Worm (Caenorhabditis elegans) whole organism, young adult: ENCODE results near the gene R02F2.4.
A peak's percentile ranks its signal among the peaks of the same experiment; 100 is the strongest.

ENCODE experiments used
- B0035.1 ChIP-seq: sonication (generic microtip); optimal IDR thresholded peaks from 2 replicates; lab custom pipeline; 2016; ENCODE audit warnings: missing genetic modification characterization, mild to moderate bottlenecking, missing compliant biosample characterization, missing genotype, missing genetic modification reagents
- F49E8.2 ChIP-seq: sonication (generic microtip); optimal IDR thresholded peaks from 3 replicates; lab custom pipeline; 2017; ENCODE audit warnings: missing genetic modification characterization, mild to moderate bottlenecking, missing compliant biosample characterization, antibody characterized with exemption, moderate library complexity; ENCODE audit not compliant: insufficient read depth
- F52B5.7 ChIP-seq: sonication (generic microtip); optimal IDR thresholded peaks from 2 replicates; lab custom pipeline; 2016; ENCODE audit warnings: mild to moderate bottlenecking, missing genetic modification characterization, missing compliant biosample characterization
- F55B11.4 ChIP-seq: sonication (generic microtip); optimal IDR thresholded peaks from 2 replicates; lab custom pipeline; 2016; ENCODE audit warnings: missing compliant biosample characterization, missing genetic modification characterization, borderline replicate concordance; ENCODE audit not compliant: insufficient read depth
- Y53F4B.3 ChIP-seq: fragments of 200-800 bp; sonication (Bioruptor generic); IDR thresholded peaks from 2 replicates; pipeline ENCODE4 v1.3.6; 2022; ENCODE audit warnings: missing genetic modification reagents, missing genetic modification characterization, missing compliant biosample characterization
- Y53G8AR.9 ChIP-seq: fragments of 200-800 bp; sonication (Bioruptor generic); conservative IDR thresholded peaks from 2 replicates; pipeline ENCODE4 v1.3.6; 2022; ENCODE audit warnings: missing genetic modification reagents, missing genetic modification characterization, missing compliant biosample characterization
- Y56A3A.18 ChIP-seq: fragments of 200-800 bp; sonication (Bioruptor generic); IDR thresholded peaks from 2 replicates; pipeline ENCODE4 v1.3.6; 2022; ENCODE audit warnings: missing genetic modification reagents, missing genetic modification characterization, missing compliant biosample characterization
- Y67H2A.10 ChIP-seq: fragments of 200-800 bp; sonication (Bioruptor generic); conservative IDR thresholded peaks from 2 replicates; pipeline ENCODE4 v1.3.6; 2022; ENCODE audit warnings: missing genetic modification reagents, missing genetic modification characterization, missing compliant biosample characterization
- ZK185.1 ChIP-seq: sonication (generic microtip); optimal IDR thresholded peaks from 2 replicates; lab custom pipeline; 2016; ENCODE audit warnings: mild to moderate bottlenecking, missing genetic modification characterization, missing compliant biosample characterization; ENCODE audit not compliant: poor library complexity, severe bottlenecking
- atf-7 ChIP-seq: sonication (generic microtip); optimal IDR thresholded peaks from 2 replicates; lab custom pipeline; 2017; ENCODE audit warnings: mild to moderate bottlenecking, missing genetic modification characterization, missing compliant biosample characterization
- attf-5 ChIP-seq: fragments of 200-800 bp; sonication (Bioruptor generic); optimal IDR thresholded peaks from 2 replicates; lab custom pipeline; 2018; ENCODE audit warnings: mild to moderate bottlenecking, missing genetic modification characterization, missing compliant biosample characterization
- attf-6 ChIP-seq: fragments of 200-800 bp; sonication (Bioruptor generic); IDR thresholded peaks from 2 replicates; pipeline ENCODE4 v1.3.6; 2022; ENCODE audit warnings: missing genetic modification reagents, missing genetic modification characterization, missing compliant biosample characterization
- bed-1 ChIP-seq: fragments of 200-800 bp; sonication (Bioruptor generic); IDR thresholded peaks from 2 replicates; pipeline ENCODE4 v1.3.6; 2022; ENCODE audit warnings: missing genetic modification reagents, missing genetic modification characterization, missing compliant biosample characterization
- cebp-1 ChIP-seq, 2 experiments: fragments of 200-800 bp in 1 of 2; sonication (Bioruptor generic) in 1 of 2; sonication (generic microtip) in 1 of 2; IDR thresholded peaks in 1 of 2; optimal IDR thresholded peaks in 1 of 2; 2 replicates each; pipeline versions ENCODE4 v1.3.6 to Lab custom; 2017 to 2022; ENCODE audit warnings: missing compliant biosample characterization in 2 of 2, missing genetic modification characterization in 2 of 2, mild to moderate bottlenecking in 1 of 2, missing genetic modification reagents in 1 of 2, moderate library complexity in 1 of 2
- ceh-27 ChIP-seq: fragments of 200-800 bp; sonication (Bioruptor generic); optimal IDR thresholded peaks from 2 replicates; lab custom pipeline; 2018; ENCODE audit warnings: mild to moderate bottlenecking, missing genetic modification characterization, moderate library complexity, missing compliant biosample characterization
- chd-7 ChIP-seq: sonication (generic microtip); optimal IDR thresholded peaks from 2 replicates; lab custom pipeline; 2016; ENCODE audit warnings: mild to moderate bottlenecking, missing genetic modification characterization, moderate library complexity, missing compliant biosample characterization
- dox-1 ChIP-seq: fragments of 200-800 bp; sonication (Bioruptor generic); IDR thresholded peaks from 2 replicates; pipeline ENCODE4 v1.3.6; 2022; ENCODE audit warnings: missing genetic modification reagents, missing genetic modification characterization, missing compliant biosample characterization
- dpl-1 ChIP-seq: fragments of 150-350 bp; optimal IDR thresholded peaks from 2 replicates; lab custom pipeline; 2014; ENCODE audit warnings: missing biosample characterization, missing genetic modification reagents, missing genetic modification characterization
- egl-44 ChIP-seq: fragments of 200-800 bp; sonication (Bioruptor generic); IDR thresholded peaks from 2 replicates; pipeline ENCODE4 v1.3.6; 2022; ENCODE audit warnings: missing genetic modification reagents, missing genetic modification characterization, missing compliant biosample characterization
- egrh-3 ChIP-seq: fragments of 200-800 bp; sonication (Bioruptor generic); IDR thresholded peaks from 2 replicates; pipeline ENCODE4 v1.3.6; 2022; ENCODE audit warnings: missing genetic modification reagents, missing genetic modification characterization, missing compliant biosample characterization
- ets-4 ChIP-seq: fragments of 200-800 bp; sonication (Bioruptor generic); optimal IDR thresholded peaks from 2 replicates; lab custom pipeline; 2018; ENCODE audit warnings: mild to moderate bottlenecking, missing genetic modification characterization, missing compliant biosample characterization
- gei-17 ChIP-seq: fragments of 200-800 bp; sonication (Bioruptor generic); optimal IDR thresholded peaks from 2 replicates; lab custom pipeline; 2018; ENCODE audit warnings: mild to moderate bottlenecking, missing genetic modification characterization, missing compliant biosample characterization
- him-1 ChIP-seq: sonication (generic microtip); optimal IDR thresholded peaks from 2 replicates; lab custom pipeline; 2016; ENCODE audit warnings: missing genotype, missing genetic modification reagents, missing genetic modification characterization, missing compliant biosample characterization
- hmg-1.2 ChIP-seq: fragments of 200-800 bp; sonication (Bioruptor generic); IDR thresholded peaks from 2 replicates; pipeline ENCODE4 v1.3.6; 2022; ENCODE audit warnings: missing genetic modification reagents, missing genetic modification characterization, missing compliant biosample characterization
- hmg-20 ChIP-seq: fragments of 200-800 bp; sonication (Bioruptor generic); IDR thresholded peaks from 2 replicates; pipeline ENCODE4 v1.3.6; 2022; ENCODE audit warnings: missing genetic modification reagents, missing genetic modification characterization, missing compliant biosample characterization
- lin-35 ChIP-seq, 3 experiments: fragments of 150-350 bp in 2 of 3; sonication (generic microtip) in 1 of 3; optimal IDR thresholded peaks; 2 replicates each; lab custom pipeline; 2014 to 2018; ENCODE audit warnings: missing biosample characterization in 3 of 3, missing genetic modification characterization in 3 of 3, missing genetic modification reagents in 3 of 3
- lin-54 ChIP-seq: fragments of 200-800 bp; sonication (Bioruptor generic); optimal IDR thresholded peaks from 2 replicates; lab custom pipeline; 2018; ENCODE audit warnings: mild to moderate bottlenecking, missing genetic modification characterization, missing compliant biosample characterization
- madf-10 ChIP-seq: sonication (generic microtip); optimal IDR thresholded peaks from 2 replicates; lab custom pipeline; 2016; ENCODE audit warnings: mild to moderate bottlenecking, missing genetic modification characterization, missing compliant biosample characterization
- madf-6 ChIP-seq: fragments of 200-800 bp; sonication (Bioruptor generic); IDR thresholded peaks from 2 replicates; pipeline ENCODE4 v1.3.6; 2022; ENCODE audit warnings: missing genetic modification reagents, missing genetic modification characterization, missing compliant biosample characterization
- nfya-1 ChIP-seq: sonication (generic microtip); optimal IDR thresholded peaks from 2 replicates; lab custom pipeline; 2017; ENCODE audit warnings: antibody characterized with exemption, missing compliant biosample characterization, missing genetic modification characterization, borderline replicate concordance; ENCODE audit not compliant: insufficient read depth
- nhr-120 ChIP-seq: fragments of 200-800 bp; sonication (Bioruptor generic); IDR thresholded peaks from 2 replicates; pipeline ENCODE4 v1.3.6; 2022; ENCODE audit warnings: missing genetic modification characterization, missing compliant biosample characterization
- nhr-80 ChIP-seq: sonication (generic microtip); optimal IDR thresholded peaks from 2 replicates; lab custom pipeline; 2016; ENCODE audit warnings: missing genetic modification characterization, missing compliant biosample characterization
- nhr-90 ChIP-seq: sonication (generic microtip); optimal IDR thresholded peaks from 2 replicates; lab custom pipeline; 2016; ENCODE audit warnings: missing genotype, mild to moderate bottlenecking, missing genetic modification characterization, missing compliant biosample characterization
- pbrm-1 ChIP-seq: fragments of 200-800 bp; sonication (Bioruptor generic); IDR thresholded peaks from 2 replicates; pipeline ENCODE4 v1.3.6; 2022; ENCODE audit warnings: missing genetic modification reagents, missing genetic modification characterization, missing compliant biosample characterization
- snpc-4 ChIP-seq, 5 experiments: fragments of 150-350 bp in 1 of 5; sonication (generic microtip) in 4 of 5; optimal IDR thresholded peaks; 2 replicates each; lab custom pipeline; 2014 to 2018; ENCODE audit warnings: missing genetic modification characterization in 5 of 5, missing biosample characterization in 3 of 5, antibody characterized with exemption in 2 of 5, mild to moderate bottlenecking in 2 of 5, missing compliant biosample characterization in 2 of 5, missing genotype in 2 of 5, moderate library complexity in 2 of 5, missing genetic modification reagents in 1 of 5
- tbp1 ChIP-seq: fragments of 200-800 bp; sonication (Bioruptor generic); optimal IDR thresholded peaks from 2 replicates; lab custom pipeline; 2018; ENCODE audit warnings: mild to moderate bottlenecking, missing genetic modification characterization, missing compliant biosample characterization
- xnd-1 ChIP-seq: sonication (generic microtip); optimal IDR thresholded peaks from 2 replicates; lab custom pipeline; 2016; ENCODE audit warnings: missing genotype, missing genetic modification reagents, missing genetic modification characterization, missing compliant biosample characterization
- zfh-2 ChIP-seq: fragments of 200-800 bp; sonication (Bioruptor generic); conservative IDR thresholded peaks from 2 replicates; pipeline ENCODE4 v1.3.6; 2022; ENCODE audit warnings: missing genetic modification reagents, missing genetic modification characterization, missing compliant biosample characterization
- zim-3 ChIP-seq: sonication (generic microtip); optimal IDR thresholded peaks from 2 replicates; lab custom pipeline; 2017; ENCODE audit warnings: mild to moderate bottlenecking, missing genetic modification characterization, moderate library complexity, missing compliant biosample characterization
- ztf-18 ChIP-seq: sonication (generic microtip); optimal IDR thresholded peaks from 2 replicates; lab custom pipeline; 2016; ENCODE audit warnings: missing genotype, mild to moderate bottlenecking, missing genetic modification characterization, missing compliant biosample characterization
- ztf-22 ChIP-seq: fragments of 200-800 bp; sonication (Bioruptor generic); optimal IDR thresholded peaks from 2 replicates; lab custom pipeline; 2018; ENCODE audit warnings: mild to moderate bottlenecking, missing genetic modification characterization, moderate library complexity, missing compliant biosample characterization
- ztf-28 ChIP-seq: fragments of 200-800 bp; sonication (Bioruptor generic); IDR thresholded peaks from 2 replicates; pipeline ENCODE4 v1.3.6; 2022; ENCODE audit warnings: missing genetic modification reagents, missing genetic modification characterization, missing compliant biosample characterization
- ztf-3 ChIP-seq: fragments of 200-800 bp; sonication (Bioruptor generic); optimal IDR thresholded peaks from 2 replicates; lab custom pipeline; 2018; ENCODE audit warnings: mild to moderate bottlenecking, missing genetic modification characterization, missing compliant biosample characterization
- ztf-6 ChIP-seq: fragments of 200-800 bp; sonication (Bioruptor generic); IDR thresholded peaks from 2 replicates; pipeline ENCODE4 v1.3.6; 2022; ENCODE audit warnings: missing genetic modification reagents, missing genetic modification characterization, missing compliant biosample characterization

Gene R02F2.4

DNA sequence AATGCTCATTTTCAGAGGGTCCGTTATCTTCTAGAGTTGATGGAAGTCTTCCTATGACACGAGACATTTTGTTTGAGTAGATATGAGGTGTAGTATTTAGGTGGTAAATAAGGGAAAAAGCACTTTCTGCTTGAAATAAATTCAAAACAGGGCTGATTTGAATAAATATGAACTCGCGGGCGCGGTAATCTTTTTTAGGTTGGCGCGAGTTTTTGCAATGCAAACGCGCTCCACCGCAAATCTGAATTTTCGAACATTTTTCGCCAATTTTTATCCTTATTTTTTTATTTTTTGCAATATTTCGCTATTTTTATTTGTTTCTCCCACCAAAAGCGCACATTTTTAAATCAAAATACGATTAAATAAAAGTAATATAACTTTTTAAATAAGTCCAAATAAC is 35.9 kb upstream of the R02F2.4 start, which contains the start of gene skpt-1 (continued):
- TF ChIP-seq snpc-4 (GFP tag; optimal IDR thresholded peaks at IDR 0.05; lab: Kevin White, UChicago) (peak; percentile 11), snpc-4 (tag; optimal IDR thresholded peaks at IDR 0.05; lab: Kevin White, UChicago) (peak in 2 of 4 experiments; percentile 40 to 62), madf-6 (GFP tag; lab: Robert Waterston, UW) (peak; percentile 99)

DNA sequence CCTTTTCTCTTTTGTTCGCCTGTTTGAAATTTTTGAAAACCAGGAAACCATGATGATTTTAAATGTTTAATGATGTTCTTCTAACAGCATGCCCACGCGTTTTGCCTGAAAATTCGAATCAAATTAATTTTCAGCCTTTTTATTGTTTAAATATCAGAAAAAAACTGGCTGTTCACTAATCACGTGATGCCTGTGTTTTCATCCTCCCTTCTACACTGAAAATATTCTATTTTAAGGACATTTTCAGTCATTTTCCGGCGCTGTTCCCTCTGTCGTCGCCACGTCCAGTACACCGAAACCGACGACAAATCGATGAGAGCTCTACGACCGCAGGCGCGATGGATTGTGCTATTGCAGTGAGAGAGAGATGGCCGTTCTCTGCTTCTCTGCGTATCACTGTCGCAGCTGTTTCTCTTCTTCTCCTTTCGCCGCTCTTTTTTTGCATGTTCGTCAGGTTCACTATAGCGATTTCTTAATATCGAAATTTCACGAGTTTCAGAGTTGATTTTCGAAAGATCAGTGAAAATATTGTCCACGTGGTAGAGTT is 34.3 kb upstream of the R02F2.4 start, which contains the start of gene F48E8.8:
Gene F48E8.8, minus strand, starts transcription at position 51 of the 547 bp plus-strand sequence.
- no peak for TF ChIP-seq him-1 (tag; lab: Kevin White, UChicago)
- TF ChIP-seq F52B5.7 (tag; lab: Kevin White, UChicago) = no peak
- no peak for TF ChIP-seq xnd-1 (tag; lab: Kevin White, UChicago)
- no peak for TF ChIP-seq ztf-22 (GFP tag; lab: Kevin White, UChicago)
- TF ChIP-seq nhr-90 (tag; lab: Kevin White, UChicago) = no peak
- no peak for TF ChIP-seq F55B11.4 (tag; lab: Kevin White, UChicago)
- TF ChIP-seq ets-4 (GFP tag; lab: Kevin White, UChicago) = no peak
- no peak for TF ChIP-seq bed-1 (GFP tag; lab: Robert Waterston, UW)
- TF ChIP-seq cebp-1 (GFP tag; IDR thresholded peaks at IDR 0.05; lab: Robert Waterston, UW) = 0 out of 2 replicates have a peak, but pooled peaks have one; percentile 13
- peak; percentile 81 for TF ChIP-seq cebp-1 (tag; optimal IDR thresholded peaks at IDR 0.05; lab: Kevin White, UChicago)
- TF ChIP-seq dox-1 (GFP tag; lab: Robert Waterston, UW) = peak; percentile 24; the same call in 1 of the 2 replicates
- no peak for TF ChIP-seq madf-6 (GFP tag; lab: Robert Waterston, UW)
- peak; percentile 13 for TF ChIP-seq madf-10 (tag; lab: Kevin White, UChicago)
- TF ChIP-seq lin-35 (GFP tag; optimal IDR thresholded peaks at IDR 0.05; lab: Kevin White, UChicago) = peak in 1 of 3 experiments; percentile 43
- TF ChIP-seq dpl-1 (GFP tag; lab: Kevin White, UChicago) = no peak
- no peak for TF ChIP-seq nfya-1 (tag; lab: Kevin White, UChicago)
- no peak for TF ChIP-seq attf-6 (GFP tag; lab: Robert Waterston, UW)
- peak; percentile 31 for TF ChIP-seq nhr-80 (tag; lab: Kevin White, UChicago)
- peak; percentile 22 for TF ChIP-seq ztf-18 (tag; lab: Kevin White, UChicago)
- peak; percentile 90 for TF ChIP-seq attf-5 (GFP tag; lab: Kevin White, UChicago)
- TF ChIP-seq egl-44 = 0 out of 2 replicates have a peak, but pooled peaks have one; percentile 25
- TF ChIP-seq ZK185.1 (tag; lab: Kevin White, UChicago) = peak; percentile 15
- peak; percentile 77 for TF ChIP-seq zfh-2 (GFP tag; lab: Robert Waterston, UW)
- TF ChIP-seq Y56A3A.18 (GFP tag; lab: Robert Waterston, UW) = no peak
- no peak for TF ChIP-seq ztf-28
- TF ChIP-seq zim-3 = no peak
- TF ChIP-seq hmg-20 (GFP tag; lab: Robert Waterston, UW) = no peak
- TF ChIP-seq egrh-3 (GFP tag; lab: Robert Waterston, UW) = no peak
- TF ChIP-seq hmg-1.2 (GFP tag; lab: Robert Waterston, UW) = peak; percentile 76; the same call in 1 of the 2 replicates
- no peak for TF ChIP-seq chd-7 (tag; lab: Kevin White, UChicago)
- no peak for TF ChIP-seq Y67H2A.10 (GFP tag; lab: Robert Waterston, UW)
- TF ChIP-seq pbrm-1 (GFP tag; lab: Robert Waterston, UW) = peak; percentile 45; the same call in 1 of the 2 replicates
- peak; percentile 22 for TF ChIP-seq ceh-27
- TF ChIP-seq F49E8.2 (tag; lab: Kevin White, UChicago) = no peak
- no peak for TF ChIP-seq nhr-120 (GFP tag; lab: Robert Waterston, UW)
- TF ChIP-seq Y53F4B.3 (GFP tag; lab: Robert Waterston, UW) = no peak
- TF ChIP-seq tbp1 (GFP tag; lab: Kevin White, UChicago) = peak; percentile 21
- no peak for TF ChIP-seq ztf-3 (GFP tag; lab: Kevin White, UChicago)
- TF ChIP-seq lin-54 (GFP tag; lab: Kevin White, UChicago) = peak; percentile 51
- no peak for TF ChIP-seq gei-17
- no peak for TF ChIP-seq atf-7 (tag; lab: Kevin White, UChicago)
- no peak for TF ChIP-seq ztf-6 (GFP tag; lab: Robert Waterston, UW)
- no peak for TF ChIP-seq Y53G8AR.9 (GFP tag; lab: Robert Waterston, UW)
- no peak for TF ChIP-seq B0035.1 (tag; lab: Kevin White, UChicago)
